Worm (Caenorhabditis elegans) whole organism, L1 larva: Measurements from ENCODE around the gene clh-3.
A peak's percentile ranks its signal among the peaks of the same experiment; 100 is the strongest.

ENCODE experiments used
- F16B12.6 ChIP-seq: fragments of 150-350 bp; optimal IDR thresholded peaks from 2 replicates; lab custom pipeline; 2014; ENCODE audit warnings: missing biosample characterization, missing genetic modification characterization
- blmp-1 ChIP-seq: fragments of 150-350 bp; optimal IDR thresholded peaks from 2 replicates; lab custom pipeline; 2014; ENCODE audit warnings: missing biosample characterization, missing genetic modification characterization
- ceh-63 ChIP-seq: fragments of 200-800 bp; sonication (Bioruptor generic); optimal IDR thresholded peaks from 2 replicates; lab custom pipeline; 2018; ENCODE audit warnings: mild to moderate bottlenecking, missing genetic modification characterization, missing compliant biosample characterization
- ceh-82 ChIP-seq, 3 experiments: fragments of 150-350 bp in 1 of 3; sonication (generic microtip) in 2 of 3; optimal IDR thresholded peaks; 2 replicates each; lab custom pipeline; 2014 to 2017; ENCODE audit warnings: missing biosample characterization in 3 of 3, missing genetic modification characterization in 3 of 3
- ceh-88 ChIP-seq: fragments of 200-800 bp; sonication (Bioruptor generic); IDR thresholded peaks from 2 replicates; pipeline ENCODE4 v1.3.6; 2022; ENCODE audit warnings: missing genetic modification characterization, missing compliant biosample characterization
- dsc-1 ChIP-seq: sonication (generic microtip); optimal IDR thresholded peaks from 2 replicates; lab custom pipeline; 2016; ENCODE audit warnings: mild to moderate bottlenecking, missing genetic modification characterization, missing compliant biosample characterization
- efl-1 ChIP-seq, 4 experiments: fragments of 150-350 bp; optimal IDR thresholded peaks in 3 of 4; peaks in 1 of 4; 1 replicate in 1 of 4; 2 replicates in 3 of 4; lab custom pipeline; 2014; ENCODE audit warnings: missing biosample characterization in 2 of 4, missing genetic modification characterization in 2 of 4, missing genetic modification reagents in 2 of 4
- egl-13 ChIP-seq: sonication (generic microtip); optimal IDR thresholded peaks from 2 replicates; lab custom pipeline; 2016; ENCODE audit warnings: missing genotype, missing genetic modification reagents, missing genetic modification characterization, missing compliant biosample characterization
- elt-3 ChIP-seq, 6 experiments: fragments of 150-350 bp in 1 of 6; sonication (generic microtip); optimal IDR thresholded peaks; 2 replicates each; lab custom pipeline; 2017 to 2018; ENCODE audit warnings: missing biosample characterization in 6 of 6, missing genetic modification characterization in 6 of 6, inconsistent platforms in 1 of 6
- fkh-10 ChIP-seq: sonication (generic microtip); optimal IDR thresholded peaks from 2 replicates; lab custom pipeline; 2017; ENCODE audit warnings: missing biosample characterization, missing genetic modification reagents, missing genetic modification characterization
- fkh-4 ChIP-seq: sonication (generic microtip); optimal IDR thresholded peaks from 2 replicates; lab custom pipeline; 2016; ENCODE audit warnings: missing compliant biosample characterization, missing genetic modification characterization, borderline replicate concordance
- fkh-8 ChIP-seq: sonication (generic microtip); optimal IDR thresholded peaks from 2 replicates; lab custom pipeline; 2016; ENCODE audit warnings: mild to moderate bottlenecking, missing genetic modification characterization, missing compliant biosample characterization
- grh-1 ChIP-seq: fragments of 200-800 bp; sonication (Bioruptor generic); IDR thresholded peaks from 2 replicates; pipeline ENCODE4 v1.3.6; 2022; ENCODE audit warnings: missing genetic modification reagents, missing genetic modification characterization, missing compliant biosample characterization
- hlh-4 ChIP-seq: sonication (generic microtip); optimal IDR thresholded peaks from 2 replicates; lab custom pipeline; 2016; ENCODE audit warnings: mild to moderate bottlenecking, missing genetic modification characterization, missing compliant biosample characterization
- jun-1 ChIP-seq: fragments of 150-350 bp; optimal IDR thresholded peaks from 2 replicates; lab custom pipeline; 2014; ENCODE audit warnings: missing biosample characterization, missing genetic modification reagents, missing genetic modification characterization
- lin-13 ChIP-seq: fragments of 150-350 bp; optimal IDR thresholded peaks from 2 replicates; lab custom pipeline; 2014; ENCODE audit warnings: missing biosample characterization, missing genetic modification reagents, missing genetic modification characterization
- lin-14 ChIP-seq: fragments of 200-800 bp; sonication (Bioruptor generic); optimal IDR thresholded peaks from 2 replicates; lab custom pipeline; 2018; ENCODE audit warnings: mild to moderate bottlenecking, missing genetic modification characterization, moderate library complexity, missing compliant biosample characterization
- lin-15B ChIP-seq: fragments of 150-350 bp; sonication (generic microtip); optimal IDR thresholded peaks from 3 replicates; lab custom pipeline; 2014; ENCODE audit warnings: missing biosample characterization, missing genetic modification characterization
- lin-35 ChIP-seq, 2 experiments: fragments of 150-350 bp; optimal IDR thresholded peaks; 2 replicates each; lab custom pipeline; 2014; ENCODE audit warnings: missing biosample characterization in 2 of 2, missing genetic modification characterization in 2 of 2, missing genetic modification reagents in 2 of 2
- lin-39 ChIP-seq: fragments of 150-350 bp; optimal IDR thresholded peaks from 2 replicates; lab custom pipeline; 2014; ENCODE audit warnings: missing biosample characterization, missing genetic modification reagents, missing genetic modification characterization
- lir-3 ChIP-seq: sonication (generic microtip); optimal IDR thresholded peaks from 2 replicates; lab custom pipeline; 2016; ENCODE audit warnings: mild to moderate bottlenecking, missing genetic modification characterization, moderate library complexity, missing compliant biosample characterization; ENCODE audit not compliant: poor library complexity
- lsy-2 ChIP-seq, 2 experiments: fragments of 150-350 bp; optimal IDR thresholded peaks; 2 replicates each; lab custom pipeline; 2014; ENCODE audit warnings: missing biosample characterization in 2 of 2, missing genetic modification characterization in 2 of 2
- mdl-1 ChIP-seq, 2 experiments: fragments of 150-350 bp; optimal IDR thresholded peaks; 2 replicates each; lab custom pipeline; 2014 to 2017; ENCODE audit warnings: missing biosample characterization in 2 of 2, missing genetic modification characterization in 2 of 2, inconsistent platforms in 1 of 2
- mep-1 ChIP-seq: fragments of 150-350 bp; optimal IDR thresholded peaks from 2 replicates; lab custom pipeline; 2014; ENCODE audit warnings: missing biosample characterization, missing genetic modification characterization
- nhr-237 ChIP-seq: fragments of 150-350 bp; optimal IDR thresholded peaks from 2 replicates; lab custom pipeline; 2014; ENCODE audit warnings: missing biosample characterization, missing genetic modification characterization
- nhr-28 ChIP-seq: fragments of 150-350 bp; optimal IDR thresholded peaks from 2 replicates; lab custom pipeline; 2014; ENCODE audit warnings: missing biosample characterization, missing genetic modification characterization
- nhr-47 ChIP-seq: sonication (generic microtip); optimal IDR thresholded peaks from 2 replicates; lab custom pipeline; 2016; ENCODE audit warnings: mild to moderate bottlenecking, missing genetic modification characterization, moderate library complexity, missing compliant biosample characterization
- nhr-71 ChIP-seq: sonication (generic microtip); optimal IDR thresholded peaks from 2 replicates; lab custom pipeline; 2016; ENCODE audit warnings: mild to moderate bottlenecking, missing genetic modification characterization, moderate library complexity, missing compliant biosample characterization
- nhr-77 ChIP-seq: fragments of 150-350 bp; optimal IDR thresholded peaks from 2 replicates; lab custom pipeline; 2014; ENCODE audit warnings: missing biosample characterization, missing genetic modification characterization
- nhr-84 ChIP-seq: sonication (generic microtip); optimal IDR thresholded peaks from 2 replicates; lab custom pipeline; 2017; ENCODE audit warnings: missing biosample characterization, missing genetic modification characterization
- pag-3 ChIP-seq: sonication (generic microtip); optimal IDR thresholded peaks from 2 replicates; lab custom pipeline; 2017; ENCODE audit warnings: missing genetic modification characterization, mild to moderate bottlenecking, missing compliant biosample characterization, antibody characterized with exemption, borderline replicate concordance; ENCODE audit not compliant: insufficient read depth
- pqm-1 ChIP-seq: sonication (generic microtip); optimal IDR thresholded peaks from 3 replicates; lab custom pipeline; 2017; ENCODE audit warnings: missing biosample characterization, missing genetic modification characterization
- rnt-1 ChIP-seq: sonication (generic microtip); optimal IDR thresholded peaks from 2 replicates; lab custom pipeline; 2016; ENCODE audit warnings: mild to moderate bottlenecking, missing genetic modification characterization, moderate library complexity, missing compliant biosample characterization
- snu-23 ChIP-seq: sonication (generic microtip); optimal IDR thresholded peaks from 2 replicates; lab custom pipeline; 2016; ENCODE audit warnings: missing genetic modification characterization, missing compliant biosample characterization
- sox-4 ChIP-seq: sonication (generic microtip); optimal IDR thresholded peaks from 2 replicates; lab custom pipeline; 2016; ENCODE audit warnings: missing genetic modification characterization, missing compliant biosample characterization
- sup-37 ChIP-seq: fragments of 200-800 bp; sonication (Bioruptor generic); optimal IDR thresholded peaks from 2 replicates; lab custom pipeline; 2018; ENCODE audit warnings: mild to moderate bottlenecking, missing genetic modification characterization, missing compliant biosample characterization
- swsn-7 ChIP-seq: sonication (generic microtip); optimal IDR thresholded peaks from 2 replicates; lab custom pipeline; 2016; ENCODE audit warnings: missing genetic modification characterization, missing compliant biosample characterization
- tbx-2 ChIP-seq: sonication (generic microtip); optimal IDR thresholded peaks from 2 replicates; lab custom pipeline; 2016; ENCODE audit warnings: missing genetic modification characterization, missing compliant biosample characterization
- tlp-1 ChIP-seq: fragments of 150-350 bp; optimal IDR thresholded peaks from 2 replicates; lab custom pipeline; 2014; ENCODE audit warnings: missing biosample characterization, missing genetic modification characterization
- unc-130 ChIP-seq: fragments of 150-350 bp; optimal IDR thresholded peaks from 2 replicates; lab custom pipeline; 2017; ENCODE audit warnings: missing biosample characterization, missing genetic modification characterization, inconsistent platforms
- xbp-1 ChIP-seq: sonication (generic microtip); optimal IDR thresholded peaks from 2 replicates; lab custom pipeline; 2016; ENCODE audit warnings: missing genetic modification characterization, missing compliant biosample characterization
- zag-1 ChIP-seq: fragments of 150-350 bp; optimal IDR thresholded peaks from 2 replicates; lab custom pipeline; 2014; ENCODE audit warnings: missing biosample characterization, missing genetic modification characterization
- zip-4 ChIP-seq: fragments of 200-800 bp; sonication (Bioruptor generic); optimal IDR thresholded peaks from 2 replicates; lab custom pipeline; 2018; ENCODE audit warnings: mild to moderate bottlenecking, missing genetic modification characterization, moderate library complexity, missing compliant biosample characterization
- ztf-11 ChIP-seq, 2 experiments: sonication (generic microtip); optimal IDR thresholded peaks; 2 replicates each; lab custom pipeline; 2016 to 2017; ENCODE audit warnings: missing genetic modification characterization in 2 of 2, missing biosample characterization in 1 of 2, missing compliant biosample characterization in 1 of 2
- ztf-4 ChIP-seq: fragments of 150-350 bp; optimal IDR thresholded peaks from 2 replicates; lab custom pipeline; 2014; ENCODE audit warnings: missing biosample characterization, missing genetic modification characterization

clh-3 gene

ce11 chrII:7182630-7183029, 43.1 kb downstream of the clh-3 start:
- no peak for TF ChIP-seq F16B12.6 (tag; lab: Kevin White, UChicago)
- peak; percentile 25 to 50 for TF ChIP-seq lsy-2 (tag; optimal IDR thresholded peaks at IDR 0.05; lab: Kevin White, UChicago)
- TF ChIP-seq ceh-88 (GFP tag; lab: Robert Waterston, UW): no peak
- TF ChIP-seq nhr-28 (tag; lab: Kevin White, UChicago): no peak
- no peak for TF ChIP-seq nhr-237 (tag; lab: Kevin White, UChicago)
- TF ChIP-seq lir-3 (tag; lab: Kevin White, UChicago): peak; percentile 53
- no peak for TF ChIP-seq grh-1 (GFP tag; lab: Robert Waterston, UW)
- no peak for TF ChIP-seq tbx-2 (tag; lab: Kevin White, UChicago)
- peak; percentile 41 for TF ChIP-seq nhr-47 (tag; lab: Kevin White, UChicago)
- peak in 1 of 2 experiments; percentile 9 for TF ChIP-seq lin-35 (GFP tag; optimal IDR thresholded peaks at IDR 0.05; lab: Kevin White, UChicago)
- no peak for TF ChIP-seq lin-15B (tag; lab: Kevin White, UChicago)
- TF ChIP-seq lin-39 (tag; lab: Kevin White, UChicago): no peak
- TF ChIP-seq hlh-4: no peak
- no peak for TF ChIP-seq ceh-63 (GFP tag; lab: Kevin White, UChicago)
- TF ChIP-seq pag-3 (tag; lab: Kevin White, UChicago): no peak
- peak; percentile 0 for TF ChIP-seq fkh-8 (tag; lab: Kevin White, UChicago)
- no peak for TF ChIP-seq elt-3 (tag; optimal IDR thresholded peaks at IDR 0.05; lab: Kevin White, UChicago)
- TF ChIP-seq snu-23 (GFP tag; lab: Kevin White, UChicago): peak; percentile 19
- no peak for TF ChIP-seq lin-13
- peak in 1 of 2 experiments; percentile 6 for TF ChIP-seq efl-1 (optimal IDR thresholded peaks at IDR 0.05; lab: Kevin White, UChicago)
- peak in 1 of 2 experiments; percentile 74 for TF ChIP-seq efl-1 (GFP tag; optimal IDR thresholded peaks at IDR 0.05 in 1 of 2; lab: Kevin White, UChicago)
- TF ChIP-seq fkh-10 (GFP tag; lab: Kevin White, UChicago): peak; percentile 71
- TF ChIP-seq xbp-1: peak; percentile 10
- peak; percentile 41 for TF ChIP-seq nhr-71 (tag; lab: Kevin White, UChicago)
- peak; percentile 83 for TF ChIP-seq lin-14 (GFP tag; lab: Kevin White, UChicago)
- no peak for TF ChIP-seq sox-4 (tag; lab: Kevin White, UChicago)
- no peak for TF ChIP-seq fkh-4 (tag; lab: Kevin White, UChicago)
- no peak for TF ChIP-seq jun-1 (tag; lab: Kevin White, UChicago)
- no peak for TF ChIP-seq ztf-4 (tag; lab: Kevin White, UChicago)
- TF ChIP-seq pqm-1 (tag; lab: Kevin White, UChicago): no peak
- TF ChIP-seq zag-1 (tag; lab: Kevin White, UChicago): no peak
- TF ChIP-seq ceh-82 (tag; optimal IDR thresholded peaks at IDR 0.05; lab: Kevin White, UChicago): peak in 1 of 3 experiments; percentile 37
- TF ChIP-seq nhr-77 (tag; lab: Kevin White, UChicago): no peak
- no peak for TF ChIP-seq tlp-1 (tag; lab: Kevin White, UChicago)
- no peak for TF ChIP-seq zip-4
- no peak for TF ChIP-seq unc-130 (tag; lab: Kevin White, UChicago)
- TF ChIP-seq mep-1 (tag; lab: Kevin White, UChicago): peak; percentile 35
- peak; percentile 37 for TF ChIP-seq egl-13
- TF ChIP-seq sup-37 (GFP tag; lab: Kevin White, UChicago): no peak
- no peak for TF ChIP-seq blmp-1
- TF ChIP-seq dsc-1 (tag; lab: Kevin White, UChicago): peak; percentile 3
- TF ChIP-seq nhr-84 (tag; lab: Kevin White, UChicago): no peak
- TF ChIP-seq ztf-11 (tag; optimal IDR thresholded peaks at IDR 0.05; lab: Kevin White, UChicago): no peak
- no peak for TF ChIP-seq mdl-1 (tag; optimal IDR thresholded peaks at IDR 0.05; lab: Kevin White, UChicago)
- no peak for TF ChIP-seq rnt-1 (tag; lab: Kevin White, UChicago)
- peak; percentile 14 for TF ChIP-seq swsn-7
- TF ChIP-seq, all 84 proteins: peak for 16
